Fruit fly (Drosophila melanogaster): Measurements from ENCODE around the gene Pfdn1.

Pfdn1 gene

DNA sequence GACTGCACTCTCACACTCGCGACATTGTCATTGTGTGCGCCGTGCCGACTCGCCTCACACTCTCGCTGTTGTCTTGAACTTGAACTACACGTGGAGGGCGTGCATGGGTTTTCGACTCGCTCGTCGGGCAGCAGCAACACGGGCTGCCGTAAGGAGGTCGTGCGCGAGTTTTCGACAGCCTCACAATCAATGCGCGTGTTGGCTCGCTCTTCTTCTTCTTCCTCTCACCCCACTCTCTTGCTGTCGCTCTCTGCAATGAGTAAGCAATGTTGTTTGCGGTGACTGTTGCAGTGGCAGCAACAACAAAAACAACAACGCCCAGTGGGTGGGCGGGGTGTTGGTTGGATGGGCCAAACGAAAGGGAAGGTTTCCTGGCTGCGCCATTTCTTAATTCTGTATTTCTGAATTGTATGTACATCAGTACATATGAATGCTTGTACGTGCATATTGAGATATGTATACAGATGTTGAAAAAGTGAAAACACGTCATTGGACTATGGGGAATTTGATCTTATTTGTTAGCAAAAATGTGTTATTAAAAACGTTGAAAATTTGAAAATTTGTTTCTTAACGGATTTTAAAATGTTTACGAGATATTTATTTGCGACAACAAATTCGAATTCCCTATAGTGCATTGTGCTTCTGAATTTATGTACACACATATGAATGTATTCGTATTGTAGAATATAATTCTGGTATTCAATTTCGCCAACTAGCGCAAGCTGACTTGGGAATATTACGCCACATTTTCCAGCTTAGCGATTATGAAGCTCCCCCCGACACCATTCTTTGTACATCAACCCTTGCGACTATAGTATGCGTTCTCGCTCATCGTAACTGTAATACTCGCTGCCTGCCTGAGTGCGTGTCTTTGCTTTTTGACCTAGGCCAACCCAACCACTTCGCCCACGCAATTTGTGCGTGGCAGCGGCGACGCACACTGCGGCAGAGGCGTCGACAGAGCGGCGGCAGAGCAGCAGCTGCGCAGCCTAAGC is 19.8 kb downstream of the Pfdn1 start (continued):
- no peak for TF ChIP-seq CrebA (GFP tag; optimal IDR thresholded peaks at IDR 0.05; ENCODE audit: borderline replicate concordance)
- no peak for TF ChIP-seq Mio (GFP tag; optimal IDR thresholded peaks at IDR 0.05)
- no peak for TF ChIP-seq Dfd (GFP tag; optimal IDR thresholded peaks at IDR 0.05)
- peak; percentile 6 for TF ChIP-seq ey (GFP tag; optimal IDR thresholded peaks at IDR 0.05)
- no peak for TF ChIP-seq dmrt93B (GFP tag; optimal IDR thresholded peaks at IDR 0.05)

DNA sequence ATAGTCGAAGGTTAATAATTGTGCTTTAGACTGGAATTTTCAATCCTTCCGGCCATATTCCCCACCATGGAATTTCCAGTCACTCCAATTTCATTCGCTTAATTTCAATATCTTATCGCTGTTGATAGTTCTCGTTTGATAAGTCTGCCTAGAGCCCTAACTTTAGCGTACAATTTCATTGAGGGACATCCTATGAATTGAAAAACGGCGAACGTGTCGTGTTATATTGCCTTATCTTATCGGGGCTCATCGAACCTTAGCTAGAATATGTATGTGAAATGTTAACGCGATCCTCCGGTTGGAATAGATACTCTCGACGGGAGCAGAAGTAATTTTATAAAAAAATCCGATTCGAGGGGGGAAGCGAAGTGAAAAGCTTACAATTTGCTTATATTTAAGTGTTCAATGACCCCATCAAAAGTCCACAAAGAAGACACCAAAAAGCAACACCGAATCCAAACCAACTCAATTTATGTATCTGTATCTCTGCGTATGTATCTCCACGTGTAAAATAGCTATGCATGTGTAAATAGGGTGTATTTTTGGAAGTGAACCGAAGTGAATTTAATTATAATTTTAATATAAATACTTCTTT is 20.8 kb downstream of the Pfdn1 start:
- no peak for TF ChIP-seq Rel (GFP tag; optimal IDR thresholded peaks at IDR 0.05)
- TF ChIP-seq Rel (tag; optimal IDR thresholded peaks at IDR 0.05) = peak; percentile 88
- no peak for TF ChIP-seq HLH106 (tag; optimal IDR thresholded peaks at IDR 0.05)
- TF ChIP-seq Abd-B (GFP tag; optimal IDR thresholded peaks at IDR 0.05) = no peak

DNA sequence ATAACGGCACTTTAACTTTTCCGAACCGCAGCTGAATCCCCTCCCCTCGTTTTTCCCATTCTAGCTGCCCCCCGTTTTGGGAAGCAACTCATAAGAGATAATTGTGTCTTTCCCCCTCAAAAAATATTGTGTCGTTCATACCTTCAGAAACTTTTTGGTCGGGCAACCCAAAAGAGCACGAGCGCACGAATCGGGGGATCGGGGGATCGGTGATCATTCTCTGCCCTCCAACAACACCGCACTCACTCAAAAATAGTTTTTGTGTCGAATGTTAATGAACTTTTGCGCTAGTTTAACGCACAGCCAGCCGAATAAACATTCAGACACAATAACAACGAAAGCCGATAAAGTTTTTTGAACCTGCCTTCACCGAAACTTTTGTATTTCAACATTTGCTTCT is 21.5 kb downstream of the Pfdn1 start:
- TF ChIP-seq tai (GFP tag; optimal IDR thresholded peaks at IDR 0.05) = no peak
- no peak for TF ChIP-seq Rel (GFP tag; optimal IDR thresholded peaks at IDR 0.05)
- TF ChIP-seq Rel (tag; optimal IDR thresholded peaks at IDR 0.05) = peak; percentile 82

DNA sequence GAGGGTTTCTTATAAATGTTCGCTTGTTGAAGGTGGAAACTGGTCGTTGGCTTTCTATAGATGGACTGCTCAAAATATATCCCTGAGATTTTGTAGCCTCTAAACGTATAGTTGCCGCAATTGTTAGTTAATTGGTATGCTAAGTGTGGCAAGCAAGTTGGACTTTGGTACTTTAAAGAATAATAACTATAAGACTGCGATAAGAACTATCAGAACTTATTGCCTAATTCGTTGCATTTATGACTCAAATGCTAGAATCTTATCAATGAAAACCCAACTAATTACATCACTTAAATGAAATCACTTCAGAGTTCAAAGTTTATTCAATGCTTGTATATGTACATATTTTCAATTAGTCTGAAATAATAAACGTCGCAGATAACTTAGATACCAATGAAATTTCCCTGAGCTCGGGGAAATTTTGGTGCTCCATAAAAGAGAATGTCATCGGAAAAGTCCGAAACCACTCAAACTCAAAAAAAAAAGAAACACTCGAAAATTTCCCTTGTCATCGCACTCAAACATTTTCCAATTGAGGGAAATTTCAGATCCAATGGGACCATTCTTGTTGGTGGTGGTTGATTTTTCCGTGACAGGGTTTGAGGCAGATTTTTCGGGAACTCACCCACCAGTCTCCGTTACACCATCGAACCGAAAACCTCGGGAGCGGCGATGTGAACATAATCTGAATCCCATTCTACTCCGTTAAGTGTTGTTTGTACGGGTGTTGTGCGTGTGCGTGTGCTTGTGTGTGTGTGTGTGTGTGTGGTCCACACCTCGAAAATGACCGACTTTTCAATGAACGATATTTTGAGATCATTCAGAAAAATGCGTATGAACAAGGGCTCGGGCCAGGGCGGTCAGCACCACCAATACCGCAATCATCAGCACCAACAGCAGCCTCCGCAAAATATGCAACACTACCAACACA is 22.2 kb downstream of the Pfdn1 start, which contains the start of gene CG45075:
CG45075 (plus strand) TSS at position 627 of the 931 bp plus-strand sequence.
- TF ChIP-seq Mio (GFP tag; optimal IDR thresholded peaks at IDR 0.05) (no peak), dsf (GFP tag; optimal IDR thresholded peaks at IDR 0.05; ENCODE audit: borderline replicate concordance) (no peak), brk (GFP tag; optimal IDR thresholded peaks at IDR 0.05) (no peak), woc (GFP tag; optimal IDR thresholded peaks at IDR 0.05) (no peak), Dfd (GFP tag; optimal IDR thresholded peaks at IDR 0.05) (peak; percentile 29), h (GFP tag; optimal IDR thresholded peaks at IDR 0.05) (no peak), Jra (GFP tag; optimal IDR thresholded peaks at IDR 0.05) (no peak)

DNA sequence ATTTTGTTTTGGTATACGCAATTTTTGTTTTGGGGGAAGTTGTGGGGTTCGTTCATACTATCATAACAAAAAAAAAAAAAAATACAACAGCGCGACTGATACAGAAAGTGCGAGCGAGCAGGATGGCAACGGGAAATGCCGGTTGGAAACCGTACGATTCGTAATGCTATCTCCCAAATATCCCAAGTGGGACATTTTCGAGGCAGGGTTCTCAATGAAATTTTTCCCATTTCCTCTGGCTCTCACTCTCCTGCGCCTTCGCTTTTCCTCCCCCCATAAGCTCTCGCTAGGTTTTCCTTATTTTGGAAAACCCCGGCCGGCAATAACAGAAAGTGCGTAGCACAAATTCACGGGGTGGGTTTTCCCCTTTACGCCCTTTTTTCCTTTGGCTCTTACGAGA is 23.4 kb downstream of the Pfdn1 start:
- TF ChIP-seq h (GFP tag; optimal IDR thresholded peaks at IDR 0.05) = no peak
- no peak for TF ChIP-seq N (GFP tag; optimal IDR thresholded peaks at IDR 0.05)
- TF ChIP-seq Dfd (GFP tag; optimal IDR thresholded peaks at IDR 0.05) = no peak
- no peak for TF ChIP-seq Rel (GFP tag; optimal IDR thresholded peaks at IDR 0.05)
- no peak for TF ChIP-seq Rel (tag; optimal IDR thresholded peaks at IDR 0.05)

DNA sequence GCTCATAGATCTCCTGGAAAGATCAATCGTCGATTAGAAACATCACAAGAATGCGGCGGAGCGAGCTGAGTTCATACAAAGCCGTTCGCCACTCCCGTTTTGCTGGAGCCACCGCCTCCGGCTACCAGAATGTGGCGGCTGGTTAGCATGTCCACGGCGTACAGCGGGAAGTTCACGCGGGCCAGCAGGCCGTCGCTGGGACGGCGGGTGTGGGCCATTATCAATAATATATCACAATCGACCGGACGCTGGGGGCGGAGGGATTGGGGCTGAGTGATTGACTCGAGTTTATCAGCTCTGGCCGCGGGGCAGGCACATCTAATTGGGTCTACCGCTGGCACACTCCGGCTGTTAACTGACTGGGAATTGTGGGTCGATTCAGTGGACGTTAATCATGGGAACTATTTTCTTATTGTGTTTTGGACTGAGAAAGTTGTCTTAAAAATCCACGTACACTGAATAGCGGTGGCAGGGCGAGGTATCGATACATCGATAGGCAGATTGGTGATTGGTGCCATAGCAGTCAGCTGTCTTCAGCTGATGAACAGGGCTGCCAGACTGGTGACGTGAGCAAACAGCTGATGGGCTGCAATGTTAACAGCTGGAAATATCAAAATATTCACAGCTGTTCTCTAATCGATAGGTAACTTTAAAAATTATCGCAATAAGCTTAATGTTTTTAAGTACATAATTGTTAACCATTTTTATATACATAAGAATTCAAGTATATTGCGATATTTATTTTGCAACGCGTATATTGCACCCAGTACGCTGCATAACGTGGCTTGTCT is 29.8 kb downstream of the Pfdn1 start, which contains the start of gene CG9175:
CG9175 (minus strand) TSS at position 488 of the 791 bp plus-strand sequence.
- TF ChIP-seq brk (GFP tag; optimal IDR thresholded peaks at IDR 0.05) (no peak), Hr83 (GFP tag; optimal IDR thresholded peaks at IDR 0.05; ENCODE audit: poor library complexity, severe bottlenecking) (peak; percentile 13), HLH106 (tag; optimal IDR thresholded peaks at IDR 0.05) (peak; percentile 0), Jra (GFP tag; optimal IDR thresholded peaks at IDR 0.05) (no peak), woc (GFP tag; optimal IDR thresholded peaks at IDR 0.05) (peak; percentile 68), foxo (GFP tag; optimal IDR thresholded peaks at IDR 0.05) (peak in 1 of 2 experiments; percentile 15), usp (GFP tag; optimal IDR thresholded peaks at IDR 0.05) (no peak), Abd-B (GFP tag; optimal IDR thresholded peaks at IDR 0.05) (no peak), Hr78 (GFP tag; optimal IDR thresholded peaks at IDR 0.05) (no peak), h (GFP tag; optimal IDR thresholded peaks at IDR 0.05) (peak; percentile 40), jim (GFP tag; optimal IDR thresholded peaks at IDR 0.05) (peak; percentile 40), sage (GFP tag; optimal IDR thresholded peaks at IDR 0.05) (no peak), Dfd (GFP tag; optimal IDR thresholded peaks at IDR 0.05) (no peak), rgr (GFP tag; optimal IDR thresholded peaks at IDR 0.05) (no peak), dmrt93B (GFP tag; optimal IDR thresholded peaks at IDR 0.05) (no peak), CG32264 (GFP tag; optimal IDR thresholded peaks at IDR 0.05) (no peak), lola (GFP tag; optimal IDR thresholded peaks at IDR 0.05) (no peak), Dif (GFP tag; optimal IDR thresholded peaks at IDR 0.05; ENCODE audit: partially characterized antibody) (peak; percentile 84), Myc (optimal IDR thresholded peaks at IDR 0.05) (peak; percentile 41), Hnf4 (GFP tag; optimal IDR thresholded peaks at IDR 0.05) (peak; percentile 9), Mio (GFP tag; optimal IDR thresholded peaks at IDR 0.05) (no peak), dl (GFP tag; optimal IDR thresholded peaks at IDR 0.05; ENCODE audit: insufficient read depth in 1 of 2, partially characterized antibody in 2 of 2) (peak in 1 of 2 experiments; percentile 53), Rel (GFP tag; optimal IDR thresholded peaks at IDR 0.05) (no peak), Rel (tag; optimal IDR thresholded peaks at IDR 0.05) (peak; percentile 28)
